Worm (Caenorhabditis elegans) whole organism, mixed stage, embryonic: Measurements from ENCODE around the gene mab-3.
A peak's percentile ranks its signal among the peaks of the same experiment; 100 is the strongest.

Experiments used
- M03D4.4 ChIP-seq: sonication (generic microtip); optimal IDR thresholded peaks from 2 replicates; lab custom pipeline; 2017; ENCODE audit warnings: mild to moderate bottlenecking, missing genetic modification characterization, missing compliant biosample characterization
- bed-3 ChIP-seq: fragments of 200-800 bp; sonication (Bioruptor generic); optimal IDR thresholded peaks from 3 replicates; lab custom pipeline; 2018; ENCODE audit warnings: mild to moderate bottlenecking, missing genetic modification characterization, moderate library complexity, missing compliant biosample characterization
- blmp-1 ChIP-seq: fragments of 150-350 bp; optimal IDR thresholded peaks from 2 replicates; lab custom pipeline; 2014; ENCODE audit warnings: missing biosample characterization, missing genetic modification characterization
- ceh-43 ChIP-seq: fragments of 200-800 bp; sonication (Bioruptor generic); optimal IDR thresholded peaks from 2 replicates; lab custom pipeline; 2018; ENCODE audit warnings: mild to moderate bottlenecking, missing genetic modification characterization, moderate library complexity, missing compliant biosample characterization
- ceh-83 ChIP-seq: fragments of 200-800 bp; sonication (Bioruptor generic); optimal IDR thresholded peaks from 2 replicates; lab custom pipeline; 2018; ENCODE audit warnings: mild to moderate bottlenecking, missing genetic modification characterization, missing compliant biosample characterization
- ces-1 ChIP-seq: fragments of 150-350 bp; optimal IDR thresholded peaks from 2 replicates; lab custom pipeline; 2014; ENCODE audit warnings: missing biosample characterization, missing genetic modification reagents, missing genetic modification characterization
- cnd-1 ChIP-seq: fragments of 200-800 bp; sonication (Bioruptor generic); optimal IDR thresholded peaks from 2 replicates; lab custom pipeline; 2018; ENCODE audit warnings: mild to moderate bottlenecking, missing genetic modification characterization, missing compliant biosample characterization
- elt-3 ChIP-seq: fragments of 150-350 bp; optimal IDR thresholded peaks from 2 replicates; lab custom pipeline; 2014; ENCODE audit warnings: missing biosample characterization, missing genetic modification characterization
- flh-1 ChIP-seq: fragments of 200-800 bp; sonication (Bioruptor generic); optimal IDR thresholded peaks from 2 replicates; lab custom pipeline; 2018; ENCODE audit warnings: mild to moderate bottlenecking, missing genetic modification characterization, moderate library complexity, missing compliant biosample characterization
- lin-32 ChIP-seq: fragments of 200-800 bp; sonication (Bioruptor generic); optimal IDR thresholded peaks from 2 replicates; lab custom pipeline; 2018; ENCODE audit warnings: mild to moderate bottlenecking, missing genetic modification characterization, missing compliant biosample characterization
- lsy-2 ChIP-seq: fragments of 150-350 bp; optimal IDR thresholded peaks from 2 replicates; lab custom pipeline; 2014; ENCODE audit warnings: missing biosample characterization, missing genetic modification characterization
- mep-1 ChIP-seq: fragments of 150-350 bp; optimal IDR thresholded peaks from 2 replicates; lab custom pipeline; 2017; ENCODE audit warnings: missing biosample characterization, missing genetic modification reagents, missing genetic modification characterization, inconsistent platforms
- mls-2 ChIP-seq: sonication (generic microtip); optimal IDR thresholded peaks from 2 replicates; lab custom pipeline; 2016; ENCODE audit warnings: mild to moderate bottlenecking, missing genetic modification characterization, moderate library complexity, missing compliant biosample characterization
- nhr-12 ChIP-seq: fragments of 150-350 bp; optimal IDR thresholded peaks from 2 replicates; lab custom pipeline; 2014; ENCODE audit warnings: missing biosample characterization, missing genetic modification characterization
- nhr-2 ChIP-seq: fragments of 150-350 bp; optimal IDR thresholded peaks from 2 replicates; lab custom pipeline; 2014; ENCODE audit warnings: missing biosample characterization, missing genetic modification characterization
- nhr-28 ChIP-seq: fragments of 150-350 bp; optimal IDR thresholded peaks from 2 replicates; lab custom pipeline; 2014; ENCODE audit warnings: missing biosample characterization, missing genetic modification characterization
- nhr-76 ChIP-seq: sonication (generic microtip); optimal IDR thresholded peaks from 2 replicates; lab custom pipeline; 2017; ENCODE audit warnings: missing biosample characterization, missing genetic modification characterization
- pha-4 ChIP-seq: fragments of 150-350 bp; optimal IDR thresholded peaks from 2 replicates; lab custom pipeline; 2018; ENCODE audit warnings: missing biosample characterization, missing genetic modification reagents, missing genetic modification characterization
- sptf-1 ChIP-seq: sonication (generic microtip); optimal IDR thresholded peaks from 2 replicates; lab custom pipeline; 2017; ENCODE audit warnings: mild to moderate bottlenecking, missing genetic modification characterization, moderate library complexity, missing compliant biosample characterization
- tbx-8 ChIP-seq: fragments of 200-800 bp; sonication (Bioruptor generic); optimal IDR thresholded peaks from 2 replicates; lab custom pipeline; 2018; ENCODE audit warnings: mild to moderate bottlenecking, missing genetic modification characterization, moderate library complexity, missing compliant biosample characterization
- unc-120 ChIP-seq: sonication (generic microtip); optimal IDR thresholded peaks from 2 replicates; lab custom pipeline; 2017; ENCODE audit warnings: missing genetic modification characterization, missing compliant biosample characterization; ENCODE audit not compliant: poor library complexity, severe bottlenecking
- unc-39 ChIP-seq: fragments of 150-350 bp; optimal IDR thresholded peaks from 2 replicates; lab custom pipeline; 2014; ENCODE audit warnings: missing biosample characterization, missing genetic modification characterization
- unc-62 ChIP-seq: fragments of 150-350 bp; optimal IDR thresholded peaks from 2 replicates; lab custom pipeline; 2014; ENCODE audit warnings: missing biosample characterization, missing genetic modification reagents, missing genetic modification characterization
- zip-8 ChIP-seq: fragments of 150-350 bp; optimal IDR thresholded peaks from 2 replicates; lab custom pipeline; 2014; ENCODE audit warnings: missing biosample characterization, missing genetic modification characterization

The mab-3 gene

DNA sequence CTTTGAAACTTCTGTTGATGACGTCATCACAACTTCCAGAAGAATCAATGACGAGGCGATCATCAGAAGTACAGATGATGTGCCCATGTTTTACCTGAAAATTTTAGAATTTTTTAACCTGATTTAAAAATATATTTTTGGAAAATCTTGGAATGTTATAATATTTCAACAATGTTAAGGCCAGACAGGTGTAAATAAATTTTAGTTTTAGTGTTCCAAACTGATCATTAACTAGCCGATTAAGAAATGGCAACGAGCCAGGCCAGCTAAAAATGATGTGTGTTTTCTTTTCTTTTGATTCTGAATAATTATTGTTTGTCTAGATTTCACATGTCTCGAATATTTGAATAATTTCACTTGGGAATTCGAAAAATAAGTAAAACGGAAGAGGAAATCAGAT is 43.9 kb downstream of the mab-3 start, which contains the start of gene T10B9.9:
Gene T10B9.9 (minus strand): TSS at position 101 of the 400 bp plus-strand sequence.
- TF ChIP-seq nhr-76 (tag; lab: Kevin White, UChicago) (no peak), unc-62 (GFP tag; lab: Kevin White, UChicago) (no peak), zip-8 (tag; lab: Kevin White, UChicago) (peak; percentile 59), ceh-43 (no peak), elt-3 (tag; lab: Kevin White, UChicago) (no peak), unc-120 (no peak)

ce11 chrII:9778495-9778894 is 46.6 kb downstream of the mab-3 start:
- no peak for TF ChIP-seq ceh-83 (GFP tag; lab: Kevin White, UChicago)
- no peak for TF ChIP-seq ces-1 (GFP tag; lab: Kevin White, UChicago)
- TF ChIP-seq pha-4 (tag; lab: Kevin White, UChicago): no peak
- TF ChIP-seq nhr-28 (tag; lab: Kevin White, UChicago): no peak
- no peak for TF ChIP-seq blmp-1 (tag; lab: Kevin White, UChicago)
- TF ChIP-seq flh-1 (GFP tag; lab: Kevin White, UChicago): no peak
- TF ChIP-seq M03D4.4: no peak
- TF ChIP-seq unc-120: no peak

- TF ChIP-seq mep-1 (tag; lab: Kevin White, UChicago) (no peak), flh-1 (GFP tag; lab: Kevin White, UChicago) (no peak), ceh-83 (GFP tag; lab: Kevin White, UChicago) (no peak), mls-2 (no peak), cnd-1 (tag; lab: Kevin White, UChicago) (no peak), nhr-28 (tag; lab: Kevin White, UChicago) (no peak), lin-32 (GFP tag; lab: Kevin White, UChicago) (no peak), blmp-1 (tag; lab: Kevin White, UChicago) (no peak), unc-120 (no peak), nhr-76 (tag; lab: Kevin White, UChicago) (no peak), ceh-43 (no peak)
Measured at ce11 chrII:9781842-9782241, 49.9 kb downstream of the mab-3 start, which contains the start of gene cyp-13A1. Gene cyp-13A1 (minus strand): TSS chrII:9781997.

DNA sequence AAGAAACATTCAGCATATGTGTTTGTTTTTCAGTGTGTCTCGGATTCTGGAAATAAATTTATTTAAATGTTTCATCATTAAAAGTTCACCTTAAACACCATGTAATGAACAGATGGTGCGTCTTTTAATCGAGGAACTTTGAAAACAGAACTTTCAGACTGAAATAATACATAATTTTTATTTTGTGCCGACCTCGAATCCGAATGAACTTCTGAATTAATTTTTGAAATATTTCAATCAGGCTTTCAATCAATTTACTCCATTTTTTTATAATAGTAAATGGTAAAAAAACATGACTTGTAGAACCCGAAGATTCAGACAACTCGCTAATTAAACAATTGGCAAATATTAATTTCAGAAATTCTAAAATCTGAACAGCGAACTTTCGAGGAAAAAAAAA is 50.4 kb downstream of the mab-3 start, which contains the start of gene T10B9.14:
Gene T10B9.14 (minus strand): TSS at position 101 of the 400 bp plus-strand sequence.
- TF ChIP-seq ces-1 (GFP tag; lab: Kevin White, UChicago): no peak
- no peak for TF ChIP-seq ceh-43
- TF ChIP-seq nhr-28 (tag; lab: Kevin White, UChicago): no peak
- TF ChIP-seq ceh-83 (GFP tag; lab: Kevin White, UChicago): no peak
- TF ChIP-seq mep-1 (tag; lab: Kevin White, UChicago): no peak
- no peak for TF ChIP-seq flh-1 (GFP tag; lab: Kevin White, UChicago)
- TF ChIP-seq lin-32 (GFP tag; lab: Kevin White, UChicago): no peak
- no peak for TF ChIP-seq nhr-2 (tag; lab: Kevin White, UChicago)
- no peak for TF ChIP-seq bed-3 (GFP tag; lab: Kevin White, UChicago)

ce11 chrII:9786215-9786614 is 54.3 kb downstream of the mab-3 start:
- TF ChIP-seq bed-3 (GFP tag; lab: Kevin White, UChicago): no peak
- no peak for TF ChIP-seq lsy-2 (tag; lab: Kevin White, UChicago)
- no peak for TF ChIP-seq unc-120
- TF ChIP-seq unc-62 (GFP tag; lab: Kevin White, UChicago): no peak
- TF ChIP-seq nhr-76 (tag; lab: Kevin White, UChicago): no peak
- TF ChIP-seq zip-8 (tag; lab: Kevin White, UChicago): no peak
- TF ChIP-seq mep-1 (tag; lab: Kevin White, UChicago): no peak
- TF ChIP-seq ceh-43: no peak
- no peak for TF ChIP-seq nhr-12 (tag; lab: Kevin White, UChicago)
- no peak for TF ChIP-seq pha-4 (tag; lab: Kevin White, UChicago)
- TF ChIP-seq nhr-28 (tag; lab: Kevin White, UChicago): no peak
- no peak for TF ChIP-seq unc-39
- no peak for TF ChIP-seq tbx-8 (GFP tag; lab: Kevin White, UChicago)
- no peak for TF ChIP-seq nhr-2 (tag; lab: Kevin White, UChicago)
- TF ChIP-seq elt-3 (tag; lab: Kevin White, UChicago): no peak
- TF ChIP-seq cnd-1 (tag; lab: Kevin White, UChicago): no peak
- no peak for TF ChIP-seq M03D4.4
- no peak for TF ChIP-seq blmp-1 (tag; lab: Kevin White, UChicago)
- TF ChIP-seq ceh-83 (GFP tag; lab: Kevin White, UChicago): no peak
- TF ChIP-seq sptf-1: no peak
